Fruit fly (Drosophila melanogaster) whole organism, prepupa: ENCODE data around the gene RASSF8.

ENCODE experiments used
- Blimp-1 ChIP-seq: fragments of 200-800 bp; sonication (Bioruptor generic); optimal IDR thresholded peaks from 3 replicates; lab custom pipeline; 2017; ENCODE audit warnings: missing biosample characterization, missing genetic modification characterization, mild to moderate bottlenecking, moderate library complexity, missing genetic modification reagents
- CG15336 ChIP-seq: fragments of 200-800 bp; sonication (Bioruptor generic); IDR thresholded peaks from 2 replicates; pipeline ENCODE4 v1.3.6; 2022; ENCODE audit warnings: missing biosample characterization, missing genetic modification characterization
- CG3032 ChIP-seq: fragments of 200-800 bp; optimal IDR thresholded peaks from 2 replicates; lab custom pipeline; 2019; ENCODE audit warnings: missing biosample characterization, mild to moderate bottlenecking, missing genetic modification characterization, moderate library complexity
- CG3919 ChIP-seq: fragments of 200-800 bp; sonication (Bioruptor generic); optimal IDR thresholded peaks from 3 replicates; lab custom pipeline; 2016; ENCODE audit warnings: missing biosample characterization, missing genetic modification characterization
- CG8319 ChIP-seq: fragments of 200-800 bp; sonication (Bioruptor generic); optimal IDR thresholded peaks from 3 replicates; lab custom pipeline; 2016; ENCODE audit warnings: missing biosample characterization, missing genetic modification characterization
- Eip75B ChIP-seq: fragments of 200-800 bp; sonication (Bioruptor generic); optimal IDR thresholded peaks from 3 replicates; lab custom pipeline; 2016; ENCODE audit warnings: missing biosample characterization, missing genetic modification characterization
- Hr39 ChIP-seq: fragments of 200-800 bp; sonication (Bioruptor generic); optimal IDR thresholded peaks from 2 replicates; lab custom pipeline; 2016; ENCODE audit warnings: missing biosample characterization, missing genetic modification characterization
- Met ChIP-seq: fragments of 200-800 bp; sonication (Bioruptor generic); optimal IDR thresholded peaks from 3 replicates; lab custom pipeline; 2016; ENCODE audit warnings: missing biosample characterization, missing genetic modification characterization
- cyc ChIP-seq: fragments of 200-800 bp; sonication (Bioruptor generic); optimal IDR thresholded peaks from 3 replicates; lab custom pipeline; 2016; ENCODE audit warnings: missing biosample characterization, missing genetic modification characterization
- dac ChIP-seq: fragments of 200-800 bp; sonication (Bioruptor generic); optimal IDR thresholded peaks from 2 replicates; lab custom pipeline; 2017; ENCODE audit warnings: missing biosample characterization, mild to moderate bottlenecking, missing genetic modification characterization
- esn ChIP-seq: fragments of 200-800 bp; sonication (Bioruptor generic); optimal IDR thresholded peaks from 2 replicates; lab custom pipeline; 2016; ENCODE audit warnings: missing biosample characterization, mild to moderate bottlenecking, missing genetic modification characterization, moderate library complexity
- salr ChIP-seq, 2 experiments: fragments of 200-800 bp; sonication (Bioruptor generic); optimal IDR thresholded peaks; 3 replicates each; lab custom pipeline; 2016 to 2018; ENCODE audit warnings: missing biosample characterization in 2 of 2, missing genetic modification characterization in 2 of 2, mild to moderate bottlenecking in 1 of 2
- ss ChIP-seq, 2 experiments: fragments of 200-800 bp; sonication (Bioruptor generic); optimal IDR thresholded peaks; 2 replicates in 1 of 2; 3 replicates in 1 of 2; lab custom pipeline; 2017 to 2018; ENCODE audit warnings: mild to moderate bottlenecking in 2 of 2, missing biosample characterization in 2 of 2, missing genetic modification characterization in 2 of 2, moderate library complexity in 1 of 2

DNA sequence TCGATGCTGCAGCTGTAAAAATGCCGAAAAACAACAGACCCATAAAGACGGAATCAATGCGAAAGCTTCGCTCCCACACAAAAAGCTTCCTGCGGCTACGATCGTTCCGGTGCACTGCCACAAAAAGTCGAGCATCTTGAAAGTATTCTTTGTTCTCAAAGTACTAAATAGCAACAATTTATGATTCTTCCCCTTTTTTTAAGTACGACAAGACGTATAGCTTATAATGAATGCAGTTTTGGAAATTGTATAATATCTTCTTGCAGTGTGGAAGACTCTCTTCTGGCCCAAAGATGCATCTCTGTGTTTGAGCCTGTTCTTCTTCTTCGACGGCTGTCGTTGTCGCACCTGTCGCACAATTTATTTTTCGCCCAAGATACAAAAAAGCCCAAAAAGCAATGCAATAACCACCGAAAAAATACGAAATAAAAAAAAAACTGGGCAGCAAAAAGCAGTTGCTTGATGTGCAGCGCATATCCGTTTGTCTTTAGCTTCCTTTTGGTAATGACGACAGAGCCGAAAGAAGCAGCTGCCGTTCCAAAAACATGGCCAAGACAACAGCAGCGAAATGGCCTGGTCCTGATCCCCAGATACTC, 27.6 kb upstream of the RASSF8 start:
- TF ChIP-seq esn (GFP tag; lab: Kevin White, UChicago): peak; percentile 91
- TF ChIP-seq cyc: peak; percentile 86
- TF ChIP-seq CG3919 (GFP tag; lab: Kevin White, UChicago): peak; percentile 80
- no peak for TF ChIP-seq salr (GFP tag; optimal IDR thresholded peaks at IDR 0.05; lab: Kevin White, UChicago)
- peak; percentile 63 for TF ChIP-seq Eip75B (GFP tag; lab: Kevin White, UChicago)
- TF ChIP-seq Met (GFP tag; lab: Kevin White, UChicago): peak; percentile 89
- TF ChIP-seq Hr39 (GFP tag; lab: Kevin White, UChicago): peak; percentile 88
- peak; percentile 66 for TF ChIP-seq Blimp-1
- peak; percentile 16 for TF ChIP-seq CG3032 (tag; lab: Kevin White, UChicago)
- no peak for TF ChIP-seq ss (GFP tag; optimal IDR thresholded peaks at IDR 0.05; lab: Kevin White, UChicago)
- TF ChIP-seq CG15336: no peak
- no peak for TF ChIP-seq dac
- TF ChIP-seq CG8319: peak; percentile 49
